Worm (Caenorhabditis elegans) whole organism, young adult: ENCODE results near the gene C54C6.7.

Experiments used
- F33H1.4 ChIP-seq: fragments of 200-800 bp; sonication (Bioruptor generic); IDR thresholded peaks from 2 replicates; pipeline ENCODE4 v1.3.6; 2022; ENCODE audit warnings: missing genetic modification reagents, missing genetic modification characterization, missing compliant biosample characterization
- F52B5.7 ChIP-seq: sonication (generic microtip); optimal IDR thresholded peaks from 2 replicates; lab custom pipeline; 2016; ENCODE audit warnings: mild to moderate bottlenecking, missing genetic modification characterization, missing compliant biosample characterization
- T26A5.8 ChIP-seq: sonication (generic microtip); optimal IDR thresholded peaks from 2 replicates; lab custom pipeline; 2016; ENCODE audit warnings: missing genetic modification characterization, missing compliant biosample characterization
- ama-1 ChIP-seq, 3 experiments: fragments of 150-350 bp in 1 of 3; sonication (generic microtip) in 2 of 3; optimal IDR thresholded peaks; 2 replicates each; lab custom pipeline; 2014 to 2018; ENCODE audit warnings: missing biosample characterization in 2 of 3, missing genetic modification characterization in 2 of 3, missing genetic modification reagents in 2 of 3
- dpl-1 ChIP-seq: fragments of 150-350 bp; optimal IDR thresholded peaks from 2 replicates; lab custom pipeline; 2014; ENCODE audit warnings: missing biosample characterization, missing genetic modification reagents, missing genetic modification characterization
- egl-44 ChIP-seq: fragments of 200-800 bp; sonication (Bioruptor generic); IDR thresholded peaks from 2 replicates; pipeline ENCODE4 v1.3.6; 2022; ENCODE audit warnings: missing genetic modification reagents, missing genetic modification characterization, missing compliant biosample characterization
- fkh-3 ChIP-seq: sonication (generic microtip); optimal IDR thresholded peaks from 2 replicates; lab custom pipeline; 2016; ENCODE audit warnings: mild to moderate bottlenecking, missing genetic modification characterization, missing compliant biosample characterization
- nfya-1 ChIP-seq: sonication (generic microtip); optimal IDR thresholded peaks from 2 replicates; lab custom pipeline; 2017; ENCODE audit warnings: antibody characterized with exemption, missing compliant biosample characterization, missing genetic modification characterization, borderline replicate concordance; ENCODE audit not compliant: insufficient read depth
- nhr-120 ChIP-seq: fragments of 200-800 bp; sonication (Bioruptor generic); IDR thresholded peaks from 2 replicates; pipeline ENCODE4 v1.3.6; 2022; ENCODE audit warnings: missing genetic modification characterization, missing compliant biosample characterization
- pbrm-1 ChIP-seq: fragments of 200-800 bp; sonication (Bioruptor generic); IDR thresholded peaks from 2 replicates; pipeline ENCODE4 v1.3.6; 2022; ENCODE audit warnings: missing genetic modification reagents, missing genetic modification characterization, missing compliant biosample characterization
- pha-4 ChIP-seq: fragments of 150-350 bp; sonication (generic microtip); optimal IDR thresholded peaks from 2 replicates; lab custom pipeline; 2014; ENCODE audit warnings: missing biosample characterization, missing genetic modification reagents, missing genetic modification characterization
- rec-8 ChIP-seq, 2 experiments: sonication (generic microtip); optimal IDR thresholded peaks; 2 replicates each; lab custom pipeline; 2016; ENCODE audit warnings: mild to moderate bottlenecking in 2 of 2, missing genetic modification characterization in 2 of 2, missing genetic modification reagents in 2 of 2, missing genotype in 2 of 2, missing biosample characterization in 1 of 2, missing compliant biosample characterization in 1 of 2, moderate library complexity in 1 of 2
- snpc-4 ChIP-seq, 5 experiments: fragments of 150-350 bp in 1 of 5; sonication (generic microtip) in 4 of 5; optimal IDR thresholded peaks; 2 replicates each; lab custom pipeline; 2014 to 2018; ENCODE audit warnings: missing genetic modification characterization in 5 of 5, missing biosample characterization in 3 of 5, antibody characterized with exemption in 2 of 5, mild to moderate bottlenecking in 2 of 5, missing compliant biosample characterization in 2 of 5, missing genotype in 2 of 5, moderate library complexity in 2 of 5, missing genetic modification reagents in 1 of 5
- ztf-25 ChIP-seq: fragments of 200-800 bp; sonication (Bioruptor generic); IDR thresholded peaks from 2 replicates; pipeline ENCODE4 v1.3.6; 2022; ENCODE audit warnings: missing genetic modification reagents, missing genetic modification characterization, missing compliant biosample characterization

DNA sequence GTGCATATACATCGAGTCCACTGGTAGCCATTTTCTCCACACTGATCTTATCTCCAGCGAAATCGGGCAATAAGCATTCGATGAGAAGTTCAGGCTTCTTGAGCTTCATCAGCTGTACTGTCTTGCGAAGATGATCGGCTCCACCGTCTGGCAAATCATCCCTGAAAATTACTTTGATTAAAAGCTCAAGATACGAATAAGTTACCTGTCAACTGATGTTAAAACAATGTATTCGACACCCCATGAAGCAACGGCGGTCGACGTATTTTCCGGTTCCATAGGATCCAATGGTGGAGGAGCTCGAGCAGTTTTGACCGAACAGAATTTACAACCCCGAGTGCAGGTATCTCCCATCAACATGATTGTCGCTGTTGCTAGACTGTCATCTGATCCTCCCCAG is 42.0 kb downstream of the C54C6.7 start:
- TF ChIP-seq nhr-120 (GFP tag; lab: Robert Waterston, UW) (no peak), egl-44 (peak; percentile 32; the same call in 1 of the 2 replicates), pha-4 (tag; lab: Kevin White, UChicago) (no peak), nfya-1 (tag; lab: Kevin White, UChicago) (no peak), pbrm-1 (no peak), snpc-4 (GFP tag; optimal IDR thresholded peaks at IDR 0.05; lab: Kevin White, UChicago) (no peak), snpc-4 (tag; optimal IDR thresholded peaks at IDR 0.05; lab: Kevin White, UChicago) (no peak), fkh-3 (tag; lab: Kevin White, UChicago) (no peak), ama-1 (optimal IDR thresholded peaks at IDR 0.05; lab: Kevin White, UChicago) (no peak), ama-1 (GFP tag; optimal IDR thresholded peaks at IDR 0.05; lab: Kevin White, UChicago) (no peak), dpl-1 (GFP tag; lab: Kevin White, UChicago) (no peak), F33H1.4 (GFP tag; lab: Robert Waterston, UW) (no peak), rec-8 (tag; optimal IDR thresholded peaks at IDR 0.05; lab: Kevin White, UChicago) (no peak), T26A5.8 (no peak), ztf-25 (GFP tag; lab: Robert Waterston, UW) (no peak), F52B5.7 (tag; lab: Kevin White, UChicago) (no peak)
